Worm (Caenorhabditis elegans) whole organism, mixed stage, embryonic: Measurements from ENCODE around the gene srz-32.
A peak's percentile ranks its signal among the peaks of the same experiment; 100 is the strongest.

Source experiments
- M03D4.4 ChIP-seq: sonication (generic microtip); optimal IDR thresholded peaks from 2 replicates; lab custom pipeline; 2017; ENCODE audit warnings: mild to moderate bottlenecking, missing genetic modification characterization, missing compliant biosample characterization
- bed-3 ChIP-seq: fragments of 200-800 bp; sonication (Bioruptor generic); optimal IDR thresholded peaks from 3 replicates; lab custom pipeline; 2018; ENCODE audit warnings: mild to moderate bottlenecking, missing genetic modification characterization, moderate library complexity, missing compliant biosample characterization
- blmp-1 ChIP-seq: fragments of 150-350 bp; optimal IDR thresholded peaks from 2 replicates; lab custom pipeline; 2014; ENCODE audit warnings: missing biosample characterization, missing genetic modification characterization
- ceh-83 ChIP-seq: fragments of 200-800 bp; sonication (Bioruptor generic); optimal IDR thresholded peaks from 2 replicates; lab custom pipeline; 2018; ENCODE audit warnings: mild to moderate bottlenecking, missing genetic modification characterization, missing compliant biosample characterization
- cnd-1 ChIP-seq: fragments of 200-800 bp; sonication (Bioruptor generic); optimal IDR thresholded peaks from 2 replicates; lab custom pipeline; 2018; ENCODE audit warnings: mild to moderate bottlenecking, missing genetic modification characterization, missing compliant biosample characterization
- drap-1 ChIP-seq: fragments of 200-800 bp; sonication (Bioruptor generic); optimal IDR thresholded peaks from 3 replicates; lab custom pipeline; 2018; ENCODE audit warnings: mild to moderate bottlenecking, missing genetic modification characterization, missing compliant biosample characterization
- elt-1 ChIP-seq: sonication (generic microtip); optimal IDR thresholded peaks from 2 replicates; lab custom pipeline; 2017; ENCODE audit warnings: missing genetic modification characterization, mild to moderate bottlenecking, missing compliant biosample characterization, antibody characterized with exemption, moderate library complexity, borderline replicate concordance; ENCODE audit not compliant: insufficient read depth
- elt-3 ChIP-seq: fragments of 150-350 bp; optimal IDR thresholded peaks from 2 replicates; lab custom pipeline; 2014; ENCODE audit warnings: missing biosample characterization, missing genetic modification characterization
- flh-1 ChIP-seq: fragments of 200-800 bp; sonication (Bioruptor generic); optimal IDR thresholded peaks from 2 replicates; lab custom pipeline; 2018; ENCODE audit warnings: mild to moderate bottlenecking, missing genetic modification characterization, moderate library complexity, missing compliant biosample characterization
- ham-2 ChIP-seq: fragments of 200-800 bp; sonication (Bioruptor generic); optimal IDR thresholded peaks from 2 replicates; lab custom pipeline; 2018; ENCODE audit warnings: mild to moderate bottlenecking, missing genetic modification characterization, missing compliant biosample characterization
- hlh-1 ChIP-seq: fragments of 150-350 bp; optimal IDR thresholded peaks from 2 replicates; lab custom pipeline; 2014; ENCODE audit warnings: missing biosample characterization, missing genetic modification reagents, missing genetic modification characterization
- lin-13 ChIP-seq: fragments of 150-350 bp; optimal IDR thresholded peaks from 2 replicates; lab custom pipeline; 2014; ENCODE audit warnings: missing biosample characterization, missing genetic modification characterization
- lin-32 ChIP-seq: fragments of 200-800 bp; sonication (Bioruptor generic); optimal IDR thresholded peaks from 2 replicates; lab custom pipeline; 2018; ENCODE audit warnings: mild to moderate bottlenecking, missing genetic modification characterization, missing compliant biosample characterization
- lsy-2 ChIP-seq: fragments of 150-350 bp; optimal IDR thresholded peaks from 2 replicates; lab custom pipeline; 2014; ENCODE audit warnings: missing biosample characterization, missing genetic modification characterization
- mab-5 ChIP-seq: fragments of 150-350 bp; optimal IDR thresholded peaks from 2 replicates; lab custom pipeline; 2014; ENCODE audit warnings: missing biosample characterization, missing genetic modification characterization
- mep-1 ChIP-seq: fragments of 150-350 bp; optimal IDR thresholded peaks from 2 replicates; lab custom pipeline; 2017; ENCODE audit warnings: missing biosample characterization, missing genetic modification reagents, missing genetic modification characterization, inconsistent platforms
- mls-2 ChIP-seq: sonication (generic microtip); optimal IDR thresholded peaks from 2 replicates; lab custom pipeline; 2016; ENCODE audit warnings: mild to moderate bottlenecking, missing genetic modification characterization, moderate library complexity, missing compliant biosample characterization
- nhr-2 ChIP-seq: fragments of 150-350 bp; optimal IDR thresholded peaks from 2 replicates; lab custom pipeline; 2014; ENCODE audit warnings: missing biosample characterization, missing genetic modification characterization
- nhr-237 ChIP-seq: fragments of 150-350 bp; optimal IDR thresholded peaks from 2 replicates; lab custom pipeline; 2014; ENCODE audit warnings: missing biosample characterization, missing genetic modification characterization
- nhr-28 ChIP-seq: fragments of 150-350 bp; optimal IDR thresholded peaks from 2 replicates; lab custom pipeline; 2014; ENCODE audit warnings: missing biosample characterization, missing genetic modification characterization
- nhr-76 ChIP-seq: sonication (generic microtip); optimal IDR thresholded peaks from 2 replicates; lab custom pipeline; 2017; ENCODE audit warnings: missing biosample characterization, missing genetic modification characterization
- pha-4 ChIP-seq: fragments of 150-350 bp; optimal IDR thresholded peaks from 2 replicates; lab custom pipeline; 2018; ENCODE audit warnings: missing biosample characterization, missing genetic modification reagents, missing genetic modification characterization
- sem-2 ChIP-seq: fragments of 200-800 bp; sonication (Bioruptor generic); optimal IDR thresholded peaks from 2 replicates; lab custom pipeline; 2018; ENCODE audit warnings: mild to moderate bottlenecking, missing genetic modification characterization, missing compliant biosample characterization
- snpc-4 ChIP-seq: fragments of 150-350 bp; optimal IDR thresholded peaks from 2 replicates; lab custom pipeline; 2014; ENCODE audit warnings: missing biosample characterization, missing genetic modification characterization
- sptf-1 ChIP-seq: sonication (generic microtip); optimal IDR thresholded peaks from 2 replicates; lab custom pipeline; 2017; ENCODE audit warnings: mild to moderate bottlenecking, missing genetic modification characterization, moderate library complexity, missing compliant biosample characterization
- tbx-8 ChIP-seq: fragments of 200-800 bp; sonication (Bioruptor generic); optimal IDR thresholded peaks from 2 replicates; lab custom pipeline; 2018; ENCODE audit warnings: mild to moderate bottlenecking, missing genetic modification characterization, moderate library complexity, missing compliant biosample characterization
- unc-120 ChIP-seq: sonication (generic microtip); optimal IDR thresholded peaks from 2 replicates; lab custom pipeline; 2017; ENCODE audit warnings: missing genetic modification characterization, missing compliant biosample characterization; ENCODE audit not compliant: poor library complexity, severe bottlenecking
- unc-39 ChIP-seq: fragments of 150-350 bp; optimal IDR thresholded peaks from 2 replicates; lab custom pipeline; 2014; ENCODE audit warnings: missing biosample characterization, missing genetic modification characterization
- unc-62 ChIP-seq: fragments of 150-350 bp; optimal IDR thresholded peaks from 2 replicates; lab custom pipeline; 2014; ENCODE audit warnings: missing biosample characterization, missing genetic modification reagents, missing genetic modification characterization
- zip-8 ChIP-seq: fragments of 150-350 bp; optimal IDR thresholded peaks from 2 replicates; lab custom pipeline; 2014; ENCODE audit warnings: missing biosample characterization, missing genetic modification characterization
- ztf-11 ChIP-seq: fragments of 150-350 bp; optimal IDR thresholded peaks from 2 replicates; lab custom pipeline; 2014; ENCODE audit warnings: missing biosample characterization, missing genetic modification characterization

Gene srz-32

DNA sequence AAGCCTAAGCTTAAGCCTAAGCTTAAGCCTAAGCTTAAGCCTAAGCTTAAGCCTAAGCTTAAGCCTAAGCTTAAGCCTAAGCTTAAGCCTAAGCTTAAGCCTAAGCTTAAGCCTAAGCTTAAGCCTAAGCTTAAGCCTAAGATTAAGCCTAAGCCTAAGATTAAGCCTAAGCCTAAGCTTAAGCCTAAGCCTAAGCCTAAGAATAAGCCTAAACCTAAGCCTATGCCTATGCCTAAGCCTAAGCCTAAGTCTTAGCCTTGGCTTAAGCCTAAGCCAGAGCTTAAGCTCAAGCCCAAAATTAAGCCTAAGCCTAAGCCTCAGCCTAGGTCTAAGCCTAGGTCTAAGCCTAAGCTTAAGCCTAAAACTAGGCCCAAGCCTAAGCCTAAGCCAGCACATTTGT lies 19.3 kb downstream of the srz-32 start:
- peak; percentile 71 for TF ChIP-seq ham-2 (GFP tag; lab: Kevin White, UChicago)

DNA sequence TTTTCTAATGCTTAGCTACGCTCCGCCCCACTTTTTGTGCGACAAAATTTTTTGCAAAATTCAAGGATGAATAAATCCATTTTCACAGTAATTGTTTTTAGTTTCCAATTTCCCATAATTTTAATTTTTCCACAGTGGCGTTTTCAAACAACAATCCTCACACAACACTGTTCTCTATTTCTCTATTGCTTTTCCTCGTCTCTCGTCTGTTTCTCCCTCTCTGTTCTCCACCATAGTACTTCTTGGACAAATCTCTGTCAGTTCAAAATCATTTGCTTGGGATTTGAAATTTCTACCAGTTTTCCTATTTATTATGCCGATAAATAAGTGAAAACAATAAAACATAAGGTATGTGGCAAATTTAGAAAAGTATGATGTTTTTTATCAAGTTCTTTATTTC lies 27.1 kb downstream of the srz-32 start, which contains the start of gene F58E2.4:
TSS of gene F58E2.4 (plus strand) at position 134 of the 400 bp plus-strand sequence.
- TF ChIP-seq elt-3 (no peak), unc-120 (tag; lab: Kevin White, UChicago) (no peak), zip-8 (no peak), mls-2 (tag; lab: Kevin White, UChicago) (no peak), lin-32 (GFP tag; lab: Kevin White, UChicago) (no peak), bed-3 (no peak)

ce11 chrIV:3467128-3467527 lies 31.0 kb downstream of the srz-32 start, which contains the start of gene F58E2.3:
TSS of gene F58E2.3 (plus strand) at chrIV:3467428.
- TF ChIP-seq nhr-76 (tag; lab: Kevin White, UChicago), result no peak
- no peak for TF ChIP-seq mab-5 (tag; lab: Kevin White, UChicago)
- TF ChIP-seq sptf-1 (tag; lab: Kevin White, UChicago), result no peak
- TF ChIP-seq hlh-1, result no peak
- TF ChIP-seq drap-1 (GFP tag; lab: Kevin White, UChicago), result no peak
- no peak for TF ChIP-seq lin-13
- TF ChIP-seq bed-3, result no peak
- no peak for TF ChIP-seq mep-1 (tag; lab: Kevin White, UChicago)
- no peak for TF ChIP-seq nhr-28 (tag; lab: Kevin White, UChicago)
- TF ChIP-seq lsy-2 (tag; lab: Kevin White, UChicago), result no peak
- no peak for TF ChIP-seq cnd-1
- TF ChIP-seq flh-1 (GFP tag; lab: Kevin White, UChicago), result no peak
- TF ChIP-seq ham-2 (GFP tag; lab: Kevin White, UChicago), result no peak
- TF ChIP-seq snpc-4 (tag; lab: Kevin White, UChicago), result no peak
- TF ChIP-seq unc-120 (tag; lab: Kevin White, UChicago), result no peak
- no peak for TF ChIP-seq tbx-8
- TF ChIP-seq zip-8, result no peak
- no peak for TF ChIP-seq blmp-1 (tag; lab: Kevin White, UChicago)
- TF ChIP-seq pha-4 (tag; lab: Kevin White, UChicago), result no peak
- TF ChIP-seq, all 35 proteins: peak for 0

DNA sequence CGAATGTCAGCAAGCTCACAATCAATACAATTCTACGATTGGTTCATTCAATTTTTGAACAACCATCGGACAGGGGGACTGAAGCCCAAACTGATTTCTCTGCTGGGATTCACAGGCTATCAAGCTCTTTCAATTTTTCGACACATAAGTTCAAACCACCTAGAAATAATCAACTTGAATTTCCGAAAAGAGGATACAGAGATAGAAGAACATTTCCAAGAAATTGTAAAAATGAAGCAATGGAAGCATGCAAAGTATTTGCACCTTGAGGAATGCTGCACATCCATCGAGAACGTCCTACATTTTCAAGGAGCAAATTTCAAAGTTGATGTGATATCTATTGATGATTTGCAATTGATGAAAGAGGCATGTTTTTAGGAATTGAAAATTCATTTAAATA lies 31.6 kb downstream of the srz-32 start:
- TF ChIP-seq sem-2 (GFP tag; lab: Kevin White, UChicago) (no peak), cnd-1 (no peak), nhr-237 (tag; lab: Kevin White, UChicago) (no peak), unc-39 (tag; lab: Kevin White, UChicago) (no peak), ham-2 (GFP tag; lab: Kevin White, UChicago) (no peak), nhr-2 (tag; lab: Kevin White, UChicago) (no peak), lsy-2 (tag; lab: Kevin White, UChicago) (no peak), snpc-4 (tag; lab: Kevin White, UChicago) (no peak), elt-1 (tag; lab: Kevin White, UChicago) (no peak), hlh-1 (no peak), elt-3 (no peak), ztf-11 (no peak)

DNA sequence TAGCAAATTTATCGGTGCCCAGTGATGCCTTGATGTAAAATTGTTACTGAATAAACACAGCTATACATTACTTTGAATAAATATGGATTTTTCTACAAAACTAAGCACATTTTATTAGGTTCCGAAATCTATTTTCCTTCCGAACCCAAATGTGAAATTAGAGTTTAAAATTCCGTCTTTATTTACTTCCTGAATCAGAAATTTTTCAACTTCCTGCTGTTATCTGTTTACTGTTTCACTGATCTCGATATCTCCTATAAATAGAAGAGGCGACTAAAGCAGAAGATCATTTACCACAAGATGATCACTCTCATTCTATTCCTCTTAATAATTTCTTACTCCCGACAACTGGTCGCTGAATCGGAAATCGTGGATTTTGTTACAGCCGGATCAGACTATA lies 33.6 kb downstream of the srz-32 start, which contains the start of gene F58E2.2:
TSS of gene F58E2.2 (plus strand) at position 301 of the 400 bp plus-strand sequence.
- TF ChIP-seq hlh-1 (no peak), ceh-83 (GFP tag; lab: Kevin White, UChicago) (no peak), elt-3 (no peak), mep-1 (tag; lab: Kevin White, UChicago) (no peak)

ce11 chrIV:3477124-3477523 lies 41.0 kb downstream of the srz-32 start, which contains the start of gene srz-69:
TSS of gene srz-69 (minus strand) at chrIV:3477224.
- TF ChIP-seq M03D4.4 (tag; lab: Kevin White, UChicago) (no peak), unc-62 (GFP tag; lab: Kevin White, UChicago) (no peak), mep-1 (tag; lab: Kevin White, UChicago) (no peak), elt-1 (tag; lab: Kevin White, UChicago) (no peak), ztf-11 (no peak), zip-8 (no peak)
